Worm (Caenorhabditis elegans) whole organism, L4 larva: ENCODE results near the gene ZK688.11.

Experiments
- F44E2.7 ChIP-seq: fragments of 200-800 bp; sonication (Bioruptor generic); IDR thresholded peaks from 2 replicates; pipeline ENCODE4 v2.1.2; 2022; ENCODE audit warnings: missing genetic modification characterization, missing compliant biosample characterization
- F49E8.2 ChIP-seq: sonication (generic microtip); optimal IDR thresholded peaks from 2 replicates; lab custom pipeline; 2016; ENCODE audit warnings: missing compliant biosample characterization, mild to moderate bottlenecking, missing genetic modification characterization, borderline replicate concordance
- T20F7.1 ChIP-seq: fragments of 200-800 bp; sonication (Bioruptor generic); optimal IDR thresholded peaks from 2 replicates; lab custom pipeline; 2018; ENCODE audit warnings: mild to moderate bottlenecking, missing genetic modification characterization, missing compliant biosample characterization
- T26A8.4 ChIP-seq: fragments of 200-800 bp; sonication (Bioruptor generic); IDR thresholded peaks from 2 replicates; pipeline ENCODE4 v1.3.6; 2022; ENCODE audit warnings: missing genetic modification characterization, missing compliant biosample characterization
- Y105C5A.15 ChIP-seq: fragments of 200-800 bp; sonication (Bioruptor generic); IDR thresholded peaks from 2 replicates; pipeline ENCODE4 v1.3.6; 2022; ENCODE audit warnings: missing genetic modification characterization, missing compliant biosample characterization
- ZK337.2 ChIP-seq: fragments of 200-800 bp; sonication (Bioruptor generic); IDR thresholded peaks from 2 replicates; pipeline ENCODE4 v1.3.6; 2022; ENCODE audit warnings: missing genetic modification reagents, missing genetic modification characterization, missing compliant biosample characterization
- aha-1 ChIP-seq: fragments of 150-350 bp; peaks from one replicate; lab custom pipeline; 2014; ENCODE audit warnings: missing biosample characterization, missing genetic modification characterization
- ceh-62 ChIP-seq: sonication (generic microtip); optimal IDR thresholded peaks from 2 replicates; lab custom pipeline; 2017; ENCODE audit warnings: missing biosample characterization, missing genetic modification characterization
- ces-1 ChIP-seq: fragments of 150-350 bp; sonication (generic microtip); optimal IDR thresholded peaks from 4 replicates; lab custom pipeline; 2014; ENCODE audit warnings: missing biosample characterization, missing genetic modification reagents, missing genetic modification characterization
- cey-2 ChIP-seq: sonication (generic microtip); optimal IDR thresholded peaks from 3 replicates; lab custom pipeline; 2017; ENCODE audit warnings: missing genetic modification characterization, mild to moderate bottlenecking, missing compliant biosample characterization, antibody characterized with exemption, borderline replicate concordance; ENCODE audit not compliant: insufficient read depth
- ctbp-1 ChIP-seq: fragments of 200-800 bp; sonication (Bioruptor generic); IDR thresholded peaks from 2 replicates; pipeline ENCODE4 v1.3.6; 2022; ENCODE audit warnings: missing genetic modification reagents, missing genetic modification characterization, missing compliant biosample characterization
- daf-12 ChIP-seq: fragments of 150-350 bp; optimal IDR thresholded peaks from 2 replicates; lab custom pipeline; 2014; ENCODE audit warnings: missing biosample characterization, missing genetic modification reagents, missing genetic modification characterization
- daf-16 ChIP-seq, 3 experiments: sonication (generic microtip); optimal IDR thresholded peaks; 2 replicates each; lab custom pipeline; 2016 to 2017; ENCODE audit warnings: missing genetic modification characterization in 3 of 3, missing genetic modification reagents in 3 of 3, mild to moderate bottlenecking in 2 of 3, missing compliant biosample characterization in 2 of 3, missing biosample characterization in 1 of 3, moderate library complexity in 1 of 3
- dmd-6 ChIP-seq: fragments of 200-800 bp; sonication (Bioruptor generic); IDR thresholded peaks from 2 replicates; pipeline ENCODE4 v1.3.6; 2022; ENCODE audit warnings: missing genetic modification reagents, missing genetic modification characterization, missing compliant biosample characterization
- dmd-8 ChIP-seq: fragments of 200-800 bp; sonication (Bioruptor generic); IDR thresholded peaks from 2 replicates; pipeline ENCODE4 v1.3.6; 2022; ENCODE audit warnings: missing genetic modification characterization, missing compliant biosample characterization
- dpl-1 ChIP-seq: fragments of 150-350 bp; optimal IDR thresholded peaks from 2 replicates; lab custom pipeline; 2014; ENCODE audit warnings: missing biosample characterization, missing genetic modification reagents, missing genetic modification characterization
- egl-27 ChIP-seq: sonication (generic microtip); optimal IDR thresholded peaks from 3 replicates; lab custom pipeline; 2017; ENCODE audit warnings: missing biosample characterization, missing genetic modification reagents, missing genetic modification characterization
- fos-1 ChIP-seq: fragments of 150-350 bp; optimal IDR thresholded peaks from 2 replicates; lab custom pipeline; 2014; ENCODE audit warnings: missing biosample characterization, missing genetic modification characterization
- hif-1 ChIP-seq, 2 experiments: sonication (generic microtip); optimal IDR thresholded peaks; 2 replicates each; lab custom pipeline; 2016 to 2017; ENCODE audit warnings: missing compliant biosample characterization in 2 of 2, missing genetic modification characterization in 2 of 2, missing genetic modification reagents in 2 of 2, missing genotype in 2 of 2, mild to moderate bottlenecking in 1 of 2
- hlh-11 ChIP-seq: fragments of 200-800 bp; sonication (Bioruptor generic); optimal IDR thresholded peaks from 2 replicates; lab custom pipeline; 2018; ENCODE audit warnings: mild to moderate bottlenecking, missing genetic modification characterization, missing compliant biosample characterization
- hlh-30 ChIP-seq: sonication (generic microtip); optimal IDR thresholded peaks from 2 replicates; lab custom pipeline; 2017; ENCODE audit warnings: antibody characterized with exemption, mild to moderate bottlenecking, missing genetic modification characterization, missing compliant biosample characterization; ENCODE audit not compliant: insufficient read depth
- jun-1 ChIP-seq: fragments of 150-350 bp; optimal IDR thresholded peaks from 2 replicates; lab custom pipeline; 2014; ENCODE audit warnings: missing biosample characterization, missing genetic modification reagents, missing genetic modification characterization
- lin-38 ChIP-seq: fragments of 200-800 bp; sonication (Bioruptor generic); IDR thresholded peaks from 2 replicates; pipeline ENCODE4 v1.3.6; 2022; ENCODE audit warnings: missing genetic modification reagents, missing genetic modification characterization, missing compliant biosample characterization
- lsy-2 ChIP-seq, 2 experiments: fragments of 150-350 bp in 1 of 2; sonication (generic microtip) in 1 of 2; optimal IDR thresholded peaks; 2 replicates each; lab custom pipeline; 2014 to 2017; ENCODE audit warnings: missing biosample characterization in 2 of 2, missing genetic modification characterization in 2 of 2
- madf-5 ChIP-seq, 2 experiments: fragments of 200-800 bp; sonication (Bioruptor generic); IDR thresholded peaks; 2 replicates each; pipeline ENCODE4 v1.3.6; 2022; ENCODE audit warnings: missing compliant biosample characterization in 2 of 2, missing genetic modification characterization in 2 of 2
- mep-1 ChIP-seq: fragments of 150-350 bp; sonication (generic microtip); optimal IDR thresholded peaks from 3 replicates; lab custom pipeline; 2014; ENCODE audit warnings: missing biosample characterization, missing genetic modification characterization
- mes-2 ChIP-seq: sonication (generic microtip); optimal IDR thresholded peaks from 2 replicates; lab custom pipeline; 2016; ENCODE audit warnings: missing genotype, mild to moderate bottlenecking, missing genetic modification characterization, missing compliant biosample characterization; ENCODE audit not compliant: poor library complexity, severe bottlenecking
- nhr-102 ChIP-seq: sonication (generic microtip); optimal IDR thresholded peaks from 2 replicates; lab custom pipeline; 2016; ENCODE audit warnings: mild to moderate bottlenecking, missing genetic modification characterization, moderate library complexity, missing compliant biosample characterization
- nhr-11 ChIP-seq: fragments of 150-350 bp; optimal IDR thresholded peaks from 2 replicates; lab custom pipeline; 2014; ENCODE audit warnings: missing biosample characterization, missing genetic modification characterization
- nhr-111 ChIP-seq: fragments of 200-800 bp; sonication (Bioruptor generic); optimal IDR thresholded peaks from 2 replicates; lab custom pipeline; 2018; ENCODE audit warnings: mild to moderate bottlenecking, missing genetic modification characterization, missing compliant biosample characterization
- nhr-41 ChIP-seq: fragments of 200-800 bp; sonication (Bioruptor generic); IDR thresholded peaks from 2 replicates; pipeline ENCODE4 v1.3.6; 2022; ENCODE audit warnings: missing genetic modification reagents, missing genetic modification characterization, missing compliant biosample characterization
- nhr-6 ChIP-seq: fragments of 150-350 bp; optimal IDR thresholded peaks from 2 replicates; lab custom pipeline; 2014; ENCODE audit warnings: missing biosample characterization, missing genetic modification characterization
- nhr-77 ChIP-seq: fragments of 150-350 bp; optimal IDR thresholded peaks from 2 replicates; lab custom pipeline; 2014; ENCODE audit warnings: missing biosample characterization, missing genetic modification characterization
- pha-4 ChIP-seq, 2 experiments: fragments of 150-350 bp in 1 of 2; fragments of 200-800 bp in 1 of 2; sonication (Bioruptor generic) in 1 of 2; IDR thresholded peaks in 1 of 2; optimal IDR thresholded peaks in 1 of 2; 2 replicates each; pipeline versions ENCODE4 v1.3.6 to Lab custom; 2014 to 2022; ENCODE audit warnings: missing genetic modification characterization in 2 of 2, missing genetic modification reagents in 2 of 2, missing biosample characterization in 1 of 2, missing compliant biosample characterization in 1 of 2
- saeg-2 ChIP-seq: fragments of 200-800 bp; sonication (Bioruptor generic); IDR thresholded peaks from 2 replicates; pipeline ENCODE4 v1.3.6; 2022; ENCODE audit warnings: missing genetic modification reagents, missing genetic modification characterization, missing compliant biosample characterization
- set-16 ChIP-seq: fragments of 200-800 bp; sonication (Bioruptor generic); IDR thresholded peaks from 2 replicates; pipeline ENCODE4 v1.3.6; 2022; ENCODE audit warnings: missing genetic modification reagents, missing genetic modification characterization, missing compliant biosample characterization
- snpc-1.2 ChIP-seq: fragments of 200-800 bp; sonication (Bioruptor generic); IDR thresholded peaks from 2 replicates; pipeline ENCODE4 v1.3.6; 2022; ENCODE audit warnings: missing genetic modification reagents, missing genetic modification characterization, missing compliant biosample characterization
- unc-130 ChIP-seq: sonication (generic microtip); optimal IDR thresholded peaks from 2 replicates; lab custom pipeline; 2016; ENCODE audit warnings: missing genetic modification reagents, missing genetic modification characterization, missing compliant biosample characterization
- unc-62 ChIP-seq, 3 experiments: fragments of 150-350 bp in 1 of 3; sonication (generic microtip); optimal IDR thresholded peaks in 2 of 3; peaks in 1 of 3; 1 replicate in 1 of 3; 2 replicates in 2 of 3; lab custom pipeline; 2014 to 2017; ENCODE audit warnings: missing biosample characterization in 3 of 3, missing genetic modification characterization in 3 of 3, missing genetic modification reagents in 3 of 3, missing genotype in 1 of 3

ZK688.11 gene

ce11 chrIII:7860885-7861284, 23.9 kb downstream of the ZK688.11 start, which contains the start of gene cuc-1:
cuc-1 (minus strand) TSS chrIII:7860985.
- no peak for TF ChIP-seq daf-16 (GFP tag; optimal IDR thresholded peaks at IDR 0.05; lab: Kevin White, UChicago)
- peak; percentile 5 for TF ChIP-seq daf-16 (tag; optimal IDR thresholded peaks at IDR 0.05; lab: Kevin White, UChicago)
- TF ChIP-seq hlh-11 = peak; percentile 3
- no peak for TF ChIP-seq daf-12
- peak; percentile 31 for TF ChIP-seq hlh-30 (tag; lab: Kevin White, UChicago)
- no peak for TF ChIP-seq fos-1

ce11 chrIII:7859313-7859712, 25.4 kb downstream of the ZK688.11 start, which contains the start of gene tomm-7:
tomm-7 (plus strand) TSS chrIII:7859613.
- no peak for TF ChIP-seq nhr-77
- no peak for TF ChIP-seq hlh-11
- TF ChIP-seq T26A8.4 = no peak
- no peak for TF ChIP-seq nhr-6
- TF ChIP-seq nhr-11 = no peak
- no peak for TF ChIP-seq snpc-1.2 (GFP tag; lab: Robert Waterston, UW)
- no peak for TF ChIP-seq hlh-30 (tag; lab: Kevin White, UChicago)
- no peak for TF ChIP-seq set-16 (GFP tag; lab: Robert Waterston, UW)

ce11 chrIII:7858407-7859029, 26.2 kb downstream of the ZK688.11 start, which contains the start of the genes coq-5 and ufm-1:
coq-5 (minus strand) TSS chrIII:7858457.
ufm-1 (plus strand) TSS chrIII:7858979.
- TF ChIP-seq hif-1 (tag; optimal IDR thresholded peaks at IDR 0.05; lab: Kevin White, UChicago) (peak in 1 of 2 experiments; percentile 72), mep-1 (tag; lab: Kevin White, UChicago) (peak; percentile 1), dpl-1 (GFP tag; lab: Kevin White, UChicago) (peak; percentile 31), T20F7.1 (GFP tag; lab: Kevin White, UChicago) (peak; percentile 58), nhr-102 (tag; lab: Kevin White, UChicago) (peak; percentile 3), dmd-6 (no peak; the same call in 1 of the 2 replicates), ces-1 (GFP tag; lab: Kevin White, UChicago) (no peak), mes-2 (tag; lab: Kevin White, UChicago) (peak; percentile 35), lsy-2 (tag; optimal IDR thresholded peaks at IDR 0.05; lab: Kevin White, UChicago) (peak in 1 of 2 experiments; percentile 18), unc-130 (GFP tag; lab: Kevin White, UChicago) (peak; percentile 78)
- TF ChIP-seq, all 104 proteins: peak for 8

- peak in 1 of 2 experiments; percentile 56 for TF ChIP-seq unc-62 (GFP tag; optimal IDR thresholded peaks at IDR 0.05 in 1 of 2; lab: Kevin White, UChicago)
- TF ChIP-seq unc-62 (tag; optimal IDR thresholded peaks at IDR 0.05; lab: Kevin White, UChicago) = no peak
- no peak for TF ChIP-seq nhr-111 (GFP tag; lab: Kevin White, UChicago)
- TF ChIP-seq, all 104 proteins: peak for 1
These were observed 27.6 kb downstream of the ZK688.11 start, which contains the start of gene tag-307 for ce11 chrIII:7857142-7857541. tag-307 (minus strand) TSS chrIII:7857242.

- no peak for TF ChIP-seq F44E2.7 (GFP tag; lab: Robert Waterston, UW)
- TF ChIP-seq aha-1 (tag; lab: Kevin White, UChicago) = peak; percentile 53
- TF ChIP-seq dmd-8 (GFP tag; lab: Robert Waterston, UW) = no peak
- TF ChIP-seq saeg-2 (GFP tag; lab: Robert Waterston, UW) = no peak
- no peak for TF ChIP-seq nhr-41
- no peak for TF ChIP-seq madf-5 (GFP tag; IDR thresholded peaks at IDR 0.05; lab: Robert Waterston, UW)
- no peak for TF ChIP-seq jun-1 (tag; lab: Kevin White, UChicago)
- TF ChIP-seq pha-4 (GFP tag; IDR thresholded peaks at IDR 0.05; lab: Robert Waterston, UW) = peak; percentile 20; the same call in 1 of the 2 replicates
- TF ChIP-seq pha-4 (tag; optimal IDR thresholded peaks at IDR 0.05; lab: Kevin White, UChicago) = no peak
- peak; percentile 54; the same call in 1 of the 2 replicates for TF ChIP-seq snpc-1.2 (GFP tag; lab: Robert Waterston, UW)
- TF ChIP-seq F49E8.2 (tag; lab: Kevin White, UChicago) = peak; percentile 33
- TF ChIP-seq egl-27 (tag; lab: Kevin White, UChicago) = no peak
- TF ChIP-seq ctbp-1 = 0 out of 2 replicates have a peak, but pooled peaks have one; percentile 9
- no peak for TF ChIP-seq nhr-111 (GFP tag; lab: Kevin White, UChicago)
- TF ChIP-seq ceh-62 (tag; lab: Kevin White, UChicago) = no peak
- 0 out of 2 replicates have a peak, but pooled peaks have one; percentile 6 for TF ChIP-seq Y105C5A.15 (GFP tag; lab: Robert Waterston, UW)
- TF ChIP-seq lsy-2 (tag; optimal IDR thresholded peaks at IDR 0.05; lab: Kevin White, UChicago) = no peak
- TF ChIP-seq ZK337.2 = no peak
- no peak for TF ChIP-seq cey-2
- TF ChIP-seq lin-38 = peak; percentile 49
These were observed 29.3 kb downstream of the ZK688.11 start for ce11 chrIII:7855468-7855867.
